Worm (Caenorhabditis elegans): ENCODE data around the gene sra-1.

ce11 chrII:9542785-9543184 is 21.3 kb upstream of the sra-1 start, which contains the start of gene sra-4:
- no peak for TF ChIP-seq him-1 (tag; optimal IDR thresholded peaks at IDR 0.05)
- TF ChIP-seq W03F9.2 (tag; optimal IDR thresholded peaks at IDR 0.05) = no peak
- no peak for TF ChIP-seq dao-5 (tag; optimal IDR thresholded peaks at IDR 0.05)
